Worm (Caenorhabditis elegans) whole organism, midembryonic: Measurements from ENCODE around the gene fbxa-184.

ENCODE experiments used
- T22C8.4 ChIP-seq: fragments of 200-800 bp; sonication (Bioruptor generic); IDR thresholded peaks from 2 replicates; pipeline ENCODE4 v1.3.6; 2022; ENCODE audit warnings: missing genetic modification characterization, missing compliant biosample characterization
- cog-1 ChIP-seq: sonication (generic microtip); optimal IDR thresholded peaks from 2 replicates; lab custom pipeline; 2016; ENCODE audit warnings: missing genetic modification characterization, missing compliant biosample characterization
- klf-2 ChIP-seq: fragments of 200-800 bp; sonication (Bioruptor generic); conservative IDR thresholded peaks from 2 replicates; pipeline ENCODE4 v1.3.6; 2022; ENCODE audit warnings: missing genetic modification reagents, missing genetic modification characterization, missing compliant biosample characterization
- med-1 ChIP-seq: sonication (generic microtip); optimal IDR thresholded peaks from 2 replicates; lab custom pipeline; 2017; ENCODE audit warnings: missing genetic modification characterization, mild to moderate bottlenecking, missing compliant biosample characterization, antibody characterized with exemption, missing genetic modification reagents; ENCODE audit not compliant: insufficient read depth
- tab-1 ChIP-seq: fragments of 200-800 bp; sonication (Bioruptor generic); IDR thresholded peaks from 2 replicates; pipeline ENCODE4 v1.3.6; 2022; ENCODE audit warnings: missing genetic modification characterization, missing compliant biosample characterization
- ztf-23 ChIP-seq: fragments of 200-800 bp; sonication (Bioruptor generic); IDR thresholded peaks from 2 replicates; pipeline ENCODE4 v1.3.6; 2022; ENCODE audit warnings: missing genetic modification reagents, missing genetic modification characterization, missing compliant biosample characterization
- ztf-29 ChIP-seq: fragments of 200-800 bp; sonication (Bioruptor generic); IDR thresholded peaks from 2 replicates; pipeline ENCODE4 v1.3.6; 2022; ENCODE audit warnings: missing genetic modification reagents, missing genetic modification characterization, missing compliant biosample characterization

- TF ChIP-seq cog-1 (tag; lab: Kevin White, UChicago) (no peak), tab-1 (GFP tag; lab: Robert Waterston, UW) (no peak), klf-2 (GFP tag; lab: Robert Waterston, UW) (no peak), med-1 (GFP tag; lab: Kevin White, UChicago) (no peak), ztf-29 (no peak), T22C8.4 (GFP tag; lab: Robert Waterston, UW) (no peak), ztf-23 (no peak)
Observed at ce11 chrII:1712938-1713337, 2.9 kb downstream of the fbxa-184 start, which contains the start of gene btb-7.
